Worm (Caenorhabditis elegans): ENCODE measurements around the gene W09H1.3.

DNA sequence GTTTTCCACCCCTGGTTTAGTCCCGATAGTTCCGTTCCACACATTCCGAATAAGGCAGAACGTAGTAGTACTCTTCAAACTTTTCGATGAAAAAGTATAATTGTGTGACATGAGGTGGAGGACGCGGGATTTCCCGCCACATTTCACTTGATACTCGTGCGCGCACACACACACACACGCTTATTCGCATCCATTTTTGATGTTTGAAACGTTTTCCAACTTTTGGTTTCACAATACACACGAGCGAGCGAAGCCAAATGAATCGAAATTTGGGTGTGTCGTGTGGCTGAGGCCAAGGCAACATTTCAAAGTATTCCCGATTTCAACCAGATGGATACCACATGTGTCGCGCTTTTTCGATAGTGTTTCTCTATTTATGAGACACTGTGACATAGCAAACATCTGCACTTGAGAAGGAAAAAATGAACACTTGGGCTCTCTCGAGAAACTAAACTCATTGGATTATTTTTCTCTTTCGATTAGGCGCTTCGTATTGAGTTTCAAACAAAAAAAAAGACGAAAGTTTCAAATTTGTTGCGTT lies 9.4 kb downstream of the W09H1.3 start:
- no peak for TF ChIP-seq nhr-237 (tag; optimal IDR thresholded peaks at IDR 0.05)
- TF ChIP-seq ham-2 (GFP tag; optimal IDR thresholded peaks at IDR 0.05) = no peak
- TF ChIP-seq ztf-11 (tag; optimal IDR thresholded peaks at IDR 0.05) = no peak
- no peak for TF ChIP-seq unc-62 (GFP tag; optimal IDR thresholded peaks at IDR 0.05)
- TF ChIP-seq nhr-76 (tag; optimal IDR thresholded peaks at IDR 0.05) = no peak
- no peak for TF ChIP-seq blmp-1 (tag; optimal IDR thresholded peaks at IDR 0.05)
- TF ChIP-seq snpc-4 (tag; optimal IDR thresholded peaks at IDR 0.05) = no peak
- no peak for TF ChIP-seq sptf-1 (tag; optimal IDR thresholded peaks at IDR 0.05)
- no peak for TF ChIP-seq bed-3 (GFP tag; optimal IDR thresholded peaks at IDR 0.05)
- TF ChIP-seq pha-4 (tag; optimal IDR thresholded peaks at IDR 0.05) = no peak
- TF ChIP-seq drap-1 (GFP tag; optimal IDR thresholded peaks at IDR 0.05) = no peak
- TF ChIP-seq nhr-2 (tag; optimal IDR thresholded peaks at IDR 0.05) = no peak
- TF ChIP-seq ces-1 (GFP tag; optimal IDR thresholded peaks at IDR 0.05) = no peak
